Worm (Caenorhabditis elegans) whole organism, young adult: ENCODE results near the gene H01G02.1.

Experiments
- B0035.1 ChIP-seq: sonication (generic microtip); optimal IDR thresholded peaks from 2 replicates; lab custom pipeline; 2016; ENCODE audit warnings: missing genetic modification characterization, mild to moderate bottlenecking, missing compliant biosample characterization, missing genotype, missing genetic modification reagents
- B0261.1 ChIP-seq: sonication (generic microtip); optimal IDR thresholded peaks from 2 replicates; lab custom pipeline; 2016; ENCODE audit warnings: mild to moderate bottlenecking, missing genetic modification characterization, moderate library complexity, missing compliant biosample characterization
- F23B12.7 ChIP-seq: sonication (generic microtip); optimal IDR thresholded peaks from 2 replicates; lab custom pipeline; 2017; ENCODE audit warnings: missing genetic modification characterization, mild to moderate bottlenecking, missing compliant biosample characterization, antibody characterized with exemption, moderate library complexity; ENCODE audit not compliant: insufficient read depth
- F33H1.4 ChIP-seq: fragments of 200-800 bp; sonication (Bioruptor generic); IDR thresholded peaks from 2 replicates; pipeline ENCODE4 v1.3.6; 2022; ENCODE audit warnings: missing genetic modification reagents, missing genetic modification characterization, missing compliant biosample characterization
- F52B5.7 ChIP-seq: sonication (generic microtip); optimal IDR thresholded peaks from 2 replicates; lab custom pipeline; 2016; ENCODE audit warnings: mild to moderate bottlenecking, missing genetic modification characterization, missing compliant biosample characterization
- F55B11.4 ChIP-seq: sonication (generic microtip); optimal IDR thresholded peaks from 2 replicates; lab custom pipeline; 2016; ENCODE audit warnings: missing compliant biosample characterization, missing genetic modification characterization, borderline replicate concordance; ENCODE audit not compliant: insufficient read depth
- F57C9.4 ChIP-seq: sonication (generic microtip); optimal IDR thresholded peaks from 2 replicates; lab custom pipeline; 2017; ENCODE audit warnings: mild to moderate bottlenecking, missing genetic modification characterization, missing compliant biosample characterization
- T07F8.4 ChIP-seq: sonication (generic microtip); optimal IDR thresholded peaks from 2 replicates; lab custom pipeline; 2016; ENCODE audit warnings: mild to moderate bottlenecking, missing genetic modification characterization, moderate library complexity, missing compliant biosample characterization
- Y53G8AR.9 ChIP-seq: fragments of 200-800 bp; sonication (Bioruptor generic); conservative IDR thresholded peaks from 2 replicates; pipeline ENCODE4 v1.3.6; 2022; ENCODE audit warnings: missing genetic modification reagents, missing genetic modification characterization, missing compliant biosample characterization
- Y79H2A.3 ChIP-seq: fragments of 200-800 bp; sonication (Bioruptor generic); conservative IDR thresholded peaks from 2 replicates; pipeline ENCODE4 v1.3.6; 2022; ENCODE audit warnings: missing genetic modification reagents, missing genetic modification characterization, missing compliant biosample characterization
- ZK185.1 ChIP-seq: sonication (generic microtip); optimal IDR thresholded peaks from 2 replicates; lab custom pipeline; 2016; ENCODE audit warnings: mild to moderate bottlenecking, missing genetic modification characterization, missing compliant biosample characterization; ENCODE audit not compliant: poor library complexity, severe bottlenecking
- attf-3 ChIP-seq: fragments of 200-800 bp; sonication (Bioruptor generic); conservative IDR thresholded peaks from 2 replicates; pipeline ENCODE4 v1.3.6; 2022; ENCODE audit warnings: missing genetic modification reagents, missing genetic modification characterization, missing compliant biosample characterization
- attf-5 ChIP-seq: fragments of 200-800 bp; sonication (Bioruptor generic); optimal IDR thresholded peaks from 2 replicates; lab custom pipeline; 2018; ENCODE audit warnings: mild to moderate bottlenecking, missing genetic modification characterization, missing compliant biosample characterization
- bed-1 ChIP-seq: fragments of 200-800 bp; sonication (Bioruptor generic); IDR thresholded peaks from 2 replicates; pipeline ENCODE4 v1.3.6; 2022; ENCODE audit warnings: missing genetic modification reagents, missing genetic modification characterization, missing compliant biosample characterization
- ccch-3 ChIP-seq: fragments of 200-800 bp; sonication (Bioruptor generic); optimal IDR thresholded peaks from 2 replicates; lab custom pipeline; 2018; ENCODE audit warnings: mild to moderate bottlenecking, missing genetic modification characterization, missing compliant biosample characterization
- ceh-100 ChIP-seq: fragments of 200-800 bp; sonication (Bioruptor generic); IDR thresholded peaks from 2 replicates; pipeline ENCODE4 v1.3.6; 2022; ENCODE audit warnings: missing genetic modification reagents, missing genetic modification characterization, missing compliant biosample characterization
- chd-7 ChIP-seq: sonication (generic microtip); optimal IDR thresholded peaks from 2 replicates; lab custom pipeline; 2016; ENCODE audit warnings: mild to moderate bottlenecking, missing genetic modification characterization, moderate library complexity, missing compliant biosample characterization
- efl-1 ChIP-seq: fragments of 150-350 bp; optimal IDR thresholded peaks from 2 replicates; lab custom pipeline; 2014; ENCODE audit warnings: missing biosample characterization, missing genetic modification reagents, missing genetic modification characterization
- hmg-1.2 ChIP-seq: fragments of 200-800 bp; sonication (Bioruptor generic); IDR thresholded peaks from 2 replicates; pipeline ENCODE4 v1.3.6; 2022; ENCODE audit warnings: missing genetic modification reagents, missing genetic modification characterization, missing compliant biosample characterization
- hsf-1 ChIP-seq: fragments of 200-800 bp; sonication (Bioruptor generic); IDR thresholded peaks from 2 replicates; pipeline ENCODE4 v1.3.6; 2022; ENCODE audit warnings: missing genetic modification reagents, missing genetic modification characterization, missing compliant biosample characterization
- lin-35 ChIP-seq, 3 experiments: fragments of 150-350 bp in 2 of 3; sonication (generic microtip) in 1 of 3; optimal IDR thresholded peaks; 2 replicates each; lab custom pipeline; 2014 to 2018; ENCODE audit warnings: missing biosample characterization in 3 of 3, missing genetic modification characterization in 3 of 3, missing genetic modification reagents in 3 of 3
- madf-6 ChIP-seq: fragments of 200-800 bp; sonication (Bioruptor generic); IDR thresholded peaks from 2 replicates; pipeline ENCODE4 v1.3.6; 2022; ENCODE audit warnings: missing genetic modification reagents, missing genetic modification characterization, missing compliant biosample characterization
- madf-8 ChIP-seq: fragments of 200-800 bp; sonication (Bioruptor generic); conservative IDR thresholded peaks from 2 replicates; pipeline ENCODE4 v1.3.6; 2022; ENCODE audit warnings: missing genetic modification reagents, missing genetic modification characterization, missing compliant biosample characterization
- nfya-1 ChIP-seq: sonication (generic microtip); optimal IDR thresholded peaks from 2 replicates; lab custom pipeline; 2017; ENCODE audit warnings: antibody characterized with exemption, missing compliant biosample characterization, missing genetic modification characterization, borderline replicate concordance; ENCODE audit not compliant: insufficient read depth
- nfya-2 ChIP-seq: fragments of 200-800 bp; sonication (Bioruptor generic); IDR thresholded peaks from 2 replicates; pipeline ENCODE4 v1.3.6; 2022; ENCODE audit warnings: missing genetic modification reagents, missing genetic modification characterization, missing compliant biosample characterization
- nfyb-1 ChIP-seq: fragments of 200-800 bp; sonication (Bioruptor generic); IDR thresholded peaks from 2 replicates; pipeline ENCODE4 v1.3.6; 2022; ENCODE audit warnings: missing genetic modification reagents, missing genetic modification characterization, missing compliant biosample characterization
- nhr-27 ChIP-seq: fragments of 200-800 bp; sonication (Bioruptor generic); optimal IDR thresholded peaks from 2 replicates; lab custom pipeline; 2018; ENCODE audit warnings: mild to moderate bottlenecking, missing genetic modification characterization, moderate library complexity, missing compliant biosample characterization
- nhr-80 ChIP-seq: sonication (generic microtip); optimal IDR thresholded peaks from 2 replicates; lab custom pipeline; 2016; ENCODE audit warnings: missing genetic modification characterization, missing compliant biosample characterization
- nhr-90 ChIP-seq: sonication (generic microtip); optimal IDR thresholded peaks from 2 replicates; lab custom pipeline; 2016; ENCODE audit warnings: missing genotype, mild to moderate bottlenecking, missing genetic modification characterization, missing compliant biosample characterization
- pha-4 ChIP-seq: fragments of 150-350 bp; sonication (generic microtip); optimal IDR thresholded peaks from 2 replicates; lab custom pipeline; 2014; ENCODE audit warnings: missing biosample characterization, missing genetic modification reagents, missing genetic modification characterization
- rcor-1 ChIP-seq: fragments of 200-800 bp; sonication (Bioruptor generic); IDR thresholded peaks from 2 replicates; pipeline ENCODE4 v1.3.6; 2022; ENCODE audit warnings: missing genetic modification reagents, missing genetic modification characterization, missing compliant biosample characterization
- repo-1 ChIP-seq: sonication (generic microtip); optimal IDR thresholded peaks from 2 replicates; lab custom pipeline; 2017; ENCODE audit warnings: mild to moderate bottlenecking, missing genetic modification characterization, missing compliant biosample characterization
- snpc-1.3 ChIP-seq: sonication (generic microtip); optimal IDR thresholded peaks from 2 replicates; lab custom pipeline; 2017; ENCODE audit warnings: missing genetic modification characterization, mild to moderate bottlenecking, missing compliant biosample characterization, antibody characterized with exemption, moderate library complexity, missing genotype, missing genetic modification reagents; ENCODE audit not compliant: insufficient read depth
- snpc-4 ChIP-seq, 5 experiments: fragments of 150-350 bp in 1 of 5; sonication (generic microtip) in 4 of 5; optimal IDR thresholded peaks; 2 replicates each; lab custom pipeline; 2014 to 2018; ENCODE audit warnings: missing genetic modification characterization in 5 of 5, missing biosample characterization in 3 of 5, antibody characterized with exemption in 2 of 5, mild to moderate bottlenecking in 2 of 5, missing compliant biosample characterization in 2 of 5, missing genotype in 2 of 5, moderate library complexity in 2 of 5, missing genetic modification reagents in 1 of 5
- somi-1 ChIP-seq: fragments of 200-800 bp; sonication (Bioruptor generic); optimal IDR thresholded peaks from 2 replicates; lab custom pipeline; 2018; ENCODE audit warnings: mild to moderate bottlenecking, missing genetic modification characterization, missing compliant biosample characterization
- unc-62 ChIP-seq: fragments of 150-350 bp; optimal IDR thresholded peaks from 2 replicates; lab custom pipeline; 2014; ENCODE audit warnings: missing biosample characterization, missing genetic modification reagents, missing genetic modification characterization

Gene H01G02.1

ce11 chrIV:11809708-11810114, 5.8 kb upstream of the H01G02.1 start (continued):
- no peak for TF ChIP-seq madf-6 (GFP tag; lab: Robert Waterston, UW)
- TF ChIP-seq chd-7 = peak; percentile 18
- peak; percentile 65; the same call in 1 of the 2 replicates for TF ChIP-seq hmg-1.2 (GFP tag; lab: Robert Waterston, UW)
- TF ChIP-seq attf-5 (GFP tag; lab: Kevin White, UChicago) = peak; percentile 86
- no peak for TF ChIP-seq snpc-4 (GFP tag; optimal IDR thresholded peaks at IDR 0.05; lab: Kevin White, UChicago)
- TF ChIP-seq snpc-4 (tag; optimal IDR thresholded peaks at IDR 0.05; lab: Kevin White, UChicago) = peak in 1 of 4 experiments; percentile 28

- no peak for TF ChIP-seq nfya-1 (tag; lab: Kevin White, UChicago)
- TF ChIP-seq F57C9.4 (tag; lab: Kevin White, UChicago) = no peak
- TF ChIP-seq ZK185.1 (tag; lab: Kevin White, UChicago) = no peak
- no peak for TF ChIP-seq nfyb-1
- TF ChIP-seq Y79H2A.3 (GFP tag; lab: Robert Waterston, UW) = no peak
- TF ChIP-seq F33H1.4 (GFP tag; lab: Robert Waterston, UW) = no peak
- no peak for TF ChIP-seq madf-8
- TF ChIP-seq F23B12.7 (tag; lab: Kevin White, UChicago) = no peak
- TF ChIP-seq F55B11.4 (tag; lab: Kevin White, UChicago) = no peak
- no peak for TF ChIP-seq lin-35 (GFP tag; optimal IDR thresholded peaks at IDR 0.05; lab: Kevin White, UChicago)
- no peak for TF ChIP-seq rcor-1 (GFP tag; lab: Robert Waterston, UW)
- no peak for TF ChIP-seq nhr-80
- TF ChIP-seq bed-1 (GFP tag; lab: Robert Waterston, UW) = no peak
- no peak for TF ChIP-seq nfya-2
- no peak for TF ChIP-seq attf-3 (GFP tag; lab: Robert Waterston, UW)
- no peak for TF ChIP-seq unc-62 (GFP tag; lab: Kevin White, UChicago)
- no peak for TF ChIP-seq repo-1 (tag; lab: Kevin White, UChicago)
Observed at ce11 chrIV:11809047-11809446, 5.1 kb upstream of the H01G02.1 start.

- TF ChIP-seq nfya-1 (tag; lab: Kevin White, UChicago) (no peak), B0035.1 (tag; lab: Kevin White, UChicago) (no peak), efl-1 (no peak), F52B5.7 (no peak), somi-1 (GFP tag; lab: Kevin White, UChicago) (no peak), T07F8.4 (no peak), nhr-80 (no peak), ccch-3 (GFP tag; lab: Kevin White, UChicago) (no peak), B0261.1 (tag; lab: Kevin White, UChicago) (no peak), F55B11.4 (tag; lab: Kevin White, UChicago) (no peak), pha-4 (tag; lab: Kevin White, UChicago) (no peak), snpc-1.3 (tag; lab: Kevin White, UChicago) (no peak), hsf-1 (no peak), Y53G8AR.9 (GFP tag; lab: Robert Waterston, UW) (no peak), nhr-27 (tag; lab: Kevin White, UChicago) (no peak), hmg-1.2 (GFP tag; lab: Robert Waterston, UW) (no peak), ceh-100 (GFP tag; lab: Robert Waterston, UW) (no peak), nhr-90 (no peak), lin-35 (GFP tag; optimal IDR thresholded peaks at IDR 0.05; lab: Kevin White, UChicago) (no peak)
Observed at ce11 chrIV:11803044-11803443, 909 bp downstream of the H01G02.1 start, which contains the start of gene H01G02.4. TSS of gene H01G02.4 (minus strand) at chrIV:11803144.
